Worm (Caenorhabditis elegans) whole organism, midembryonic: ENCODE measurements around the gene gar-3.
A peak's percentile ranks its signal among the peaks of the same experiment; 100 is the strongest.

Experiments used
- T22C8.4 ChIP-seq: fragments of 200-800 bp; sonication (Bioruptor generic); IDR thresholded peaks from 2 replicates; pipeline ENCODE4 v1.3.6; 2022; ENCODE audit warnings: missing genetic modification characterization, missing compliant biosample characterization
- cog-1 ChIP-seq: sonication (generic microtip); optimal IDR thresholded peaks from 2 replicates; lab custom pipeline; 2016; ENCODE audit warnings: missing genetic modification characterization, missing compliant biosample characterization
- flt-1 ChIP-seq: fragments of 200-800 bp; sonication (Bioruptor generic); IDR thresholded peaks from 2 replicates; pipeline ENCODE4 v1.3.6; 2022; ENCODE audit warnings: missing genetic modification characterization, missing compliant biosample characterization
- klf-2 ChIP-seq: fragments of 200-800 bp; sonication (Bioruptor generic); conservative IDR thresholded peaks from 2 replicates; pipeline ENCODE4 v1.3.6; 2022; ENCODE audit warnings: missing genetic modification reagents, missing genetic modification characterization, missing compliant biosample characterization
- med-1 ChIP-seq: sonication (generic microtip); optimal IDR thresholded peaks from 2 replicates; lab custom pipeline; 2017; ENCODE audit warnings: missing genetic modification characterization, mild to moderate bottlenecking, missing compliant biosample characterization, antibody characterized with exemption, missing genetic modification reagents; ENCODE audit not compliant: insufficient read depth
- ref-1 ChIP-seq: fragments of 200-800 bp; sonication (Bioruptor generic); conservative IDR thresholded peaks from 2 replicates; pipeline ENCODE4 v1.3.6; 2022; ENCODE audit warnings: missing genetic modification reagents, missing genetic modification characterization, missing compliant biosample characterization
- tab-1 ChIP-seq: fragments of 200-800 bp; sonication (Bioruptor generic); IDR thresholded peaks from 2 replicates; pipeline ENCODE4 v1.3.6; 2022; ENCODE audit warnings: missing genetic modification characterization, missing compliant biosample characterization
- ztf-23 ChIP-seq: fragments of 200-800 bp; sonication (Bioruptor generic); IDR thresholded peaks from 2 replicates; pipeline ENCODE4 v1.3.6; 2022; ENCODE audit warnings: missing genetic modification reagents, missing genetic modification characterization, missing compliant biosample characterization
- ztf-29 ChIP-seq: fragments of 200-800 bp; sonication (Bioruptor generic); IDR thresholded peaks from 2 replicates; pipeline ENCODE4 v1.3.6; 2022; ENCODE audit warnings: missing genetic modification reagents, missing genetic modification characterization, missing compliant biosample characterization

The gar-3 gene

ce11 chrV:14540932-14541331 lies 38.6 kb downstream of the gar-3 start:
- TF ChIP-seq flt-1 (GFP tag; lab: Robert Waterston, UW) (no peak), T22C8.4 (GFP tag; lab: Robert Waterston, UW) (no peak), ztf-23 (no peak), klf-2 (no peak), cog-1 (tag; lab: Kevin White, UChicago) (no peak), ref-1 (GFP tag; lab: Robert Waterston, UW) (no peak), med-1 (GFP tag; lab: Kevin White, UChicago) (no peak), tab-1 (no peak), ztf-29 (no peak)

ce11 chrV:14539355-14539754 lies 40.2 kb downstream of the gar-3 start:
- no peak for TF ChIP-seq ref-1 (GFP tag; lab: Robert Waterston, UW)
- TF ChIP-seq tab-1: no peak
- TF ChIP-seq ztf-29: no peak
- TF ChIP-seq ztf-23: no peak
- TF ChIP-seq cog-1 (tag; lab: Kevin White, UChicago): no peak
- TF ChIP-seq klf-2: no peak
- no peak for TF ChIP-seq med-1 (GFP tag; lab: Kevin White, UChicago)
- TF ChIP-seq flt-1 (GFP tag; lab: Robert Waterston, UW): no peak
- no peak for TF ChIP-seq T22C8.4 (GFP tag; lab: Robert Waterston, UW)

- TF ChIP-seq ztf-29 (no peak), flt-1 (GFP tag; lab: Robert Waterston, UW) (no peak), cog-1 (tag; lab: Kevin White, UChicago) (no peak), klf-2 (no peak), T22C8.4 (GFP tag; lab: Robert Waterston, UW) (no peak), med-1 (GFP tag; lab: Kevin White, UChicago) (no peak), tab-1 (no peak), ztf-23 (no peak), ref-1 (GFP tag; lab: Robert Waterston, UW) (no peak)
These were observed 43.2 kb downstream of the gar-3 start, which contains the start of gene tag-191 for ce11 chrV:14536274-14536673. tag-191 (minus strand) TSS chrV:14536374.

ce11 chrV:14532374-14532773 lies 47.1 kb downstream of the gar-3 start:
- TF ChIP-seq ztf-29 (no peak), ref-1 (GFP tag; lab: Robert Waterston, UW) (no peak), T22C8.4 (GFP tag; lab: Robert Waterston, UW) (no peak), ztf-23 (no peak), med-1 (GFP tag; lab: Kevin White, UChicago) (no peak), klf-2 (no peak), tab-1 (no peak), cog-1 (tag; lab: Kevin White, UChicago) (no peak), flt-1 (GFP tag; lab: Robert Waterston, UW) (no peak)

ce11 chrV:14530813-14531212 lies 48.7 kb downstream of the gar-3 start, which contains the start of gene kcnl-4:
kcnl-4 (plus strand) TSS chrV:14531113.
- TF ChIP-seq T22C8.4 (GFP tag; lab: Robert Waterston, UW) (no peak), ztf-23 (no peak), tab-1 (no peak), ref-1 (GFP tag; lab: Robert Waterston, UW) (no peak), ztf-29 (no peak), med-1 (GFP tag; lab: Kevin White, UChicago) (no peak), cog-1 (tag; lab: Kevin White, UChicago) (no peak), klf-2 (no peak), flt-1 (GFP tag; lab: Robert Waterston, UW) (no peak)

- TF ChIP-seq cog-1 (tag; lab: Kevin White, UChicago): no peak
These were observed 52.3 kb downstream of the gar-3 start for ce11 chrV:14527210-14527609.

- no peak for TF ChIP-seq T22C8.4 (GFP tag; lab: Robert Waterston, UW)
- TF ChIP-seq med-1 (GFP tag; lab: Kevin White, UChicago): no peak
- no peak for TF ChIP-seq flt-1 (GFP tag; lab: Robert Waterston, UW)
- no peak for TF ChIP-seq klf-2
- TF ChIP-seq ref-1 (GFP tag; lab: Robert Waterston, UW): no peak
- no peak for TF ChIP-seq cog-1 (tag; lab: Kevin White, UChicago)
- TF ChIP-seq ztf-23: no peak
- no peak for TF ChIP-seq ztf-29
- TF ChIP-seq tab-1: no peak
These were observed 54.4 kb downstream of the gar-3 start, which contains the start of gene hda-1 for ce11 chrV:14525089-14525488. hda-1 (plus strand) TSS chrV:14525389.

ce11 chrV:14523788-14524582 lies 55.5 kb downstream of the gar-3 start, which contains the start of gene ril-1:
ril-1 (minus strand) TSS chrV:14524129.
- TF ChIP-seq ztf-29 (no peak), ztf-23 (peak; percentile 65), med-1 (GFP tag; lab: Kevin White, UChicago) (peak; percentile 63), cog-1 (tag; lab: Kevin White, UChicago) (no peak), tab-1 (0 out of 2 replicates have a peak, but pooled peaks have one; percentile 16)

ce11 chrV:14523105-14523504 lies 56.4 kb downstream of the gar-3 start, which contains the start of gene C53A5.2:
C53A5.2 (minus strand) TSS chrV:14523205.
- no peak for TF ChIP-seq klf-2
- TF ChIP-seq ref-1 (GFP tag; lab: Robert Waterston, UW): no peak
- no peak for TF ChIP-seq cog-1 (tag; lab: Kevin White, UChicago)
- TF ChIP-seq T22C8.4 (GFP tag; lab: Robert Waterston, UW): no peak
- no peak for TF ChIP-seq tab-1
- no peak for TF ChIP-seq med-1 (GFP tag; lab: Kevin White, UChicago)
- no peak for TF ChIP-seq ztf-29
- TF ChIP-seq ztf-23: no peak
- TF ChIP-seq flt-1 (GFP tag; lab: Robert Waterston, UW): no peak

- TF ChIP-seq tab-1: no peak
- TF ChIP-seq klf-2: no peak
- TF ChIP-seq ref-1 (GFP tag; lab: Robert Waterston, UW): no peak
- TF ChIP-seq med-1 (GFP tag; lab: Kevin White, UChicago): no peak
- TF ChIP-seq ztf-23: no peak
- no peak for TF ChIP-seq ztf-29
- no peak for TF ChIP-seq cog-1 (tag; lab: Kevin White, UChicago)
- no peak for TF ChIP-seq flt-1 (GFP tag; lab: Robert Waterston, UW)
- TF ChIP-seq T22C8.4 (GFP tag; lab: Robert Waterston, UW): no peak
These were observed 57.0 kb downstream of the gar-3 start, which contains the start of gene C53A5.16 for ce11 chrV:14522514-14522913. C53A5.16 (minus strand) TSS chrV:14522614.
